Fruit fly (Drosophila melanogaster): ENCODE results near the gene wcy.

wcy gene

dm6 chrX:17077290-17078138 lies at the start of gene wcy:
Gene wcy, minus strand, starts transcription at chrX:17077897.
- TF ChIP-seq psq (optimal IDR thresholded peaks at IDR 0.05) = peak; percentile 78
- TF ChIP-seq Sin3A (optimal IDR thresholded peaks at IDR 0.05) = no peak

- TF ChIP-seq Sin3A (optimal IDR thresholded peaks at IDR 0.05) (no peak), ttk (optimal IDR thresholded peaks at IDR 0.05) (no peak), psq (optimal IDR thresholded peaks at IDR 0.05) (no peak), Myc (optimal IDR thresholded peaks at IDR 0.05) (no peak), h (optimal IDR thresholded peaks at IDR 0.05) (no peak), insv (optimal IDR thresholded peaks at IDR 0.05) (no peak)
These were observed 47.5 kb upstream of the wcy start for dm6 chrX:17125017-17125821.

- TF ChIP-seq Sin3A (optimal IDR thresholded peaks at IDR 0.05) = no peak
- TF ChIP-seq ttk (optimal IDR thresholded peaks at IDR 0.05) = no peak
- TF ChIP-seq Myc (optimal IDR thresholded peaks at IDR 0.05) = no peak
- TF ChIP-seq insv (optimal IDR thresholded peaks at IDR 0.05) = no peak
- TF ChIP-seq psq (optimal IDR thresholded peaks at IDR 0.05) = no peak
- TF ChIP-seq h (optimal IDR thresholded peaks at IDR 0.05) = no peak
These were observed 46.0 kb upstream of the wcy start for dm6 chrX:17123545-17124203.

- TF ChIP-seq psq (optimal IDR thresholded peaks at IDR 0.05) (no peak), insv (optimal IDR thresholded peaks at IDR 0.05) (no peak), ttk (optimal IDR thresholded peaks at IDR 0.05) (no peak), h (optimal IDR thresholded peaks at IDR 0.05) (no peak), Myc (optimal IDR thresholded peaks at IDR 0.05) (no peak), Sin3A (optimal IDR thresholded peaks at IDR 0.05) (no peak)
These were observed 44.9 kb upstream of the wcy start for dm6 chrX:17122425-17123094.

dm6 chrX:17121600-17121999 lies 43.9 kb upstream of the wcy start:
- TF ChIP-seq psq (optimal IDR thresholded peaks at IDR 0.05) = no peak
- TF ChIP-seq Myc (optimal IDR thresholded peaks at IDR 0.05) = no peak
- TF ChIP-seq h (optimal IDR thresholded peaks at IDR 0.05) = no peak
- TF ChIP-seq insv (optimal IDR thresholded peaks at IDR 0.05) = no peak
- TF ChIP-seq ttk (optimal IDR thresholded peaks at IDR 0.05) = no peak
- TF ChIP-seq Sin3A (optimal IDR thresholded peaks at IDR 0.05) = no peak

- TF ChIP-seq Myc (optimal IDR thresholded peaks at IDR 0.05) = no peak
These were observed 35.6 kb upstream of the wcy start for dm6 chrX:17113324-17113723.

- TF ChIP-seq Sin3A (optimal IDR thresholded peaks at IDR 0.05) (no peak), h (optimal IDR thresholded peaks at IDR 0.05) (no peak), psq (optimal IDR thresholded peaks at IDR 0.05) (no peak), Myc (optimal IDR thresholded peaks at IDR 0.05) (no peak), insv (optimal IDR thresholded peaks at IDR 0.05) (no peak), ttk (optimal IDR thresholded peaks at IDR 0.05) (no peak)
These were observed 34.6 kb upstream of the wcy start for dm6 chrX:17111958-17112953.

- TF ChIP-seq Sin3A (optimal IDR thresholded peaks at IDR 0.05) (no peak), insv (optimal IDR thresholded peaks at IDR 0.05) (no peak), psq (optimal IDR thresholded peaks at IDR 0.05) (no peak), Myc (optimal IDR thresholded peaks at IDR 0.05) (no peak), ttk (optimal IDR thresholded peaks at IDR 0.05) (no peak)
These were observed 33.6 kb upstream of the wcy start for dm6 chrX:17111274-17111673.

- TF ChIP-seq psq (optimal IDR thresholded peaks at IDR 0.05) = no peak
- TF ChIP-seq h (optimal IDR thresholded peaks at IDR 0.05) = no peak
- TF ChIP-seq ttk (optimal IDR thresholded peaks at IDR 0.05) = no peak
These were observed 33.0 kb upstream of the wcy start for dm6 chrX:17110556-17111177.

- no peak for TF ChIP-seq Myc (optimal IDR thresholded peaks at IDR 0.05)
- TF ChIP-seq h (optimal IDR thresholded peaks at IDR 0.05) = no peak
- TF ChIP-seq Sin3A (optimal IDR thresholded peaks at IDR 0.05) = no peak
- no peak for TF ChIP-seq ttk (optimal IDR thresholded peaks at IDR 0.05)
- TF ChIP-seq insv (optimal IDR thresholded peaks at IDR 0.05) = no peak
- TF ChIP-seq psq (optimal IDR thresholded peaks at IDR 0.05) = no peak
These were observed 32.0 kb upstream of the wcy start for dm6 chrX:17109673-17110072.

dm6 chrX:17108000-17108399 lies 30.3 kb upstream of the wcy start:
- TF ChIP-seq h (optimal IDR thresholded peaks at IDR 0.05) (no peak), psq (optimal IDR thresholded peaks at IDR 0.05) (no peak), Sin3A (optimal IDR thresholded peaks at IDR 0.05) (no peak)

Data from Kc167 (cell line).